Worm (Caenorhabditis elegans): ENCODE results near the gene C14A4.8.

Gene C14A4.8

DNA sequence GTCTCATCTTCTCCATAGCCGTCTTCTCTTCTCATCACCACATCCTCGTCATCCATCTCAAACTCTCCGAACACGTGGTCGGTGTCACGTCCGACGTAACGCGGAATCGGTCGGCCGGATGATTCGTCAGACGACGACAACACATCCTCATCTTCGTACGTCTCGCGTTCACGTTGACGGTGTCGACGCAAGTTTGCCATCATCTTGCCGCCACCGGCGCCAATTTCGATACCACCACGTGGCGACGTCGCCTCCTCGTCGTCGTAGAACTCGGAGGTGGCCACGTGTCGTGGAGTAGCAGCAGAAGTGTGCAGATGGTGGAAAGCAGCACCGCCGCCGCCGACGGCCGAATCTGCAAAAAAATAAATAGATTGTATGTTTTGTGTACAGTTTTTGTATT is 50.6 kb downstream of the C14A4.8 start (continued):
- TF ChIP-seq php-3 (GFP tag; IDR thresholded peaks at IDR 0.05) (0 out of 2 replicates have a peak, but pooled peaks have one; percentile 22), nhr-10 (tag; optimal IDR thresholded peaks at IDR 0.05) (no peak), saeg-2 (GFP tag; IDR thresholded peaks at IDR 0.05) (0 out of 2 replicates have a peak, but pooled peaks have one; percentile 56), daf-8 (GFP tag; IDR thresholded peaks at IDR 0.05) (no peak), nhr-41 (GFP tag; IDR thresholded peaks at IDR 0.05) (no peak), lim-7 (GFP tag; IDR thresholded peaks at IDR 0.05) (peak; percentile 54), mxl-3 (GFP tag; optimal IDR thresholded peaks at IDR 0.05) (peak; percentile 77), dmd-8 (GFP tag; IDR thresholded peaks at IDR 0.05) (peak; percentile 81), zag-1 (tag; optimal IDR thresholded peaks at IDR 0.05) (no peak), lin-1 (GFP tag; IDR thresholded peaks at IDR 0.05) (0 out of 2 replicates have a peak, but pooled peaks have one; percentile 7), nhr-48 (tag; optimal IDR thresholded peaks at IDR 0.05) (no peak), gei-8 (GFP tag; optimal IDR thresholded peaks at IDR 0.05) (peak; percentile 3), F49E8.2 (tag; optimal IDR thresholded peaks at IDR 0.05; ENCODE audit: borderline replicate concordance) (no peak), ceh-62 (tag; optimal IDR thresholded peaks at IDR 0.05) (no peak), hmg-1.1 (GFP tag; IDR thresholded peaks at IDR 0.05) (peak; percentile 42), sdz-12 (GFP tag; optimal IDR thresholded peaks at IDR 0.05) (no peak), hif-1 (tag; optimal IDR thresholded peaks at IDR 0.05) (peak in 1 of 2 experiments; percentile 55), ceh-20 (GFP tag; IDR thresholded peaks at IDR 0.05) (0 out of 2 replicates have a peak, but pooled peaks have one; percentile 23), hlh-30 (tag; optimal IDR thresholded peaks at IDR 0.05; ENCODE audit: insufficient read depth) (no peak), spr-1 (tag; optimal IDR thresholded peaks at IDR 0.05) (peak; percentile 45)

Measured in whole organism, L4 larva.